Fruit fly (Drosophila melanogaster) whole organism, embryonic: Measurements from ENCODE around the gene Gr64f.

ENCODE experiments used
- Awh ChIP-seq: fragments of 200-800 bp; sonication (Bioruptor generic); IDR thresholded peaks from 2 replicates; pipeline ENCODE4, ENCODE4 v1.3.6; 2022; ENCODE audit warnings: missing biosample characterization, missing genetic modification characterization
- C15 ChIP-seq: fragments of 200-800 bp; sonication (Bioruptor generic); IDR thresholded peaks from 3 replicates; pipeline ENCODE4 v1.3.6; 2022; ENCODE audit warnings: missing biosample characterization, missing genetic modification characterization
- CG11504 ChIP-seq: fragments of 200-800 bp; sonication (Bioruptor generic); optimal IDR thresholded peaks from 3 replicates; lab custom pipeline; 2019; ENCODE audit warnings: missing biosample characterization, mild to moderate bottlenecking, missing genetic modification characterization, moderate library complexity
- CG12769 ChIP-seq: fragments of 200-800 bp; sonication (Bioruptor generic); optimal IDR thresholded peaks from 2 replicates; lab custom pipeline; 2019; ENCODE audit warnings: missing biosample characterization, mild to moderate bottlenecking, missing genetic modification characterization, moderate library complexity
- CG15479 ChIP-seq: fragments of 200-800 bp; sonication (Bioruptor generic); optimal IDR thresholded peaks from 3 replicates; lab custom pipeline; 2019; ENCODE audit warnings: missing biosample characterization, mild to moderate bottlenecking, missing genetic modification characterization, moderate library complexity
- CG1603 ChIP-seq: fragments of 200-800 bp; sonication (Bioruptor generic); optimal IDR thresholded peaks from 2 replicates; lab custom pipeline; 2019; ENCODE audit warnings: missing biosample characterization, mild to moderate bottlenecking, missing genetic modification characterization, moderate library complexity
- CG30431 ChIP-seq: fragments of 200-800 bp; sonication (Bioruptor generic); optimal IDR thresholded peaks from 2 replicates; lab custom pipeline; 2017; ENCODE audit warnings: missing biosample characterization, missing genetic modification characterization
- CG31365 ChIP-seq: fragments of 200-800 bp; sonication (Bioruptor generic); optimal IDR thresholded peaks from 2 replicates; lab custom pipeline; 2018; ENCODE audit warnings: missing biosample characterization, mild to moderate bottlenecking, missing genetic modification characterization
- CG3847 ChIP-seq: fragments of 200-800 bp; sonication (Bioruptor generic); IDR thresholded peaks from 2 replicates; pipeline ENCODE4 v1.3.6; 2022; ENCODE audit warnings: missing biosample characterization, missing genetic modification characterization
- CG7357 ChIP-seq: fragments of 200-800 bp; sonication (Bioruptor generic); IDR thresholded peaks from 3 replicates; pipeline ENCODE4 v1.3.6; 2022; ENCODE audit warnings: missing biosample characterization, missing genetic modification characterization
- CG8281 ChIP-seq: fragments of 200-800 bp; sonication (Bioruptor generic); optimal IDR thresholded peaks from 2 replicates; lab custom pipeline; 2018; ENCODE audit warnings: missing biosample characterization, mild to moderate bottlenecking, missing genetic modification characterization, moderate library complexity
- CTCF ChIP-seq: fragments of 200-800 bp; sonication (Bioruptor generic); optimal IDR thresholded peaks from 2 replicates; lab custom pipeline; 2017; ENCODE audit warnings: missing biosample characterization, mild to moderate bottlenecking, missing genetic modification characterization, moderate library complexity
- Chrac-16 ChIP-seq: fragments of 200-800 bp; sonication (Bioruptor generic); optimal IDR thresholded peaks from 3 replicates; lab custom pipeline; 2016; ENCODE audit warnings: missing biosample characterization, missing genetic modification characterization
- D ChIP-seq, 2 experiments: fragments of 200-800 bp in 1 of 2; fragments of >200 bp in 1 of 2; sonication (Bioruptor generic) in 1 of 2; optimal IDR thresholded peaks; 2 replicates in 1 of 2; 3 replicates in 1 of 2; lab custom pipeline; 2017; ENCODE audit warnings: mild to moderate bottlenecking in 1 of 2, missing biosample characterization in 1 of 2, missing genetic modification characterization in 1 of 2, missing genetic modification reagents in 1 of 2
- Fer3 ChIP-seq: fragments of 200-800 bp; sonication (Bioruptor generic); optimal IDR thresholded peaks from 2 replicates; lab custom pipeline; 2018; ENCODE audit warnings: missing biosample characterization, mild to moderate bottlenecking, missing genetic modification characterization, moderate library complexity
- Gsc ChIP-seq: fragments of 200-800 bp; sonication (Bioruptor generic); IDR thresholded peaks from 2 replicates; pipeline ENCODE4 v1.3.6; 2022; ENCODE audit warnings: missing biosample characterization, missing genetic modification characterization
- Hey ChIP-seq: fragments of 200-800 bp; sonication (Bioruptor generic); optimal IDR thresholded peaks from 3 replicates; lab custom pipeline; 2018; ENCODE audit warnings: missing biosample characterization, mild to moderate bottlenecking, missing genetic modification characterization
- Med ChIP-seq: fragments of 200-800 bp; sonication (Bioruptor generic); peaks from one replicate; lab custom pipeline; 2016; ENCODE audit warnings: missing biosample characterization, missing genetic modification characterization, mild to moderate bottlenecking, inconsistent platforms, moderate library complexity
- PHDP ChIP-seq: fragments of 200-800 bp; sonication (Bioruptor generic); optimal IDR thresholded peaks from 3 replicates; lab custom pipeline; 2018; ENCODE audit warnings: missing biosample characterization, mild to moderate bottlenecking, missing genetic modification characterization, moderate library complexity
- Poxn ChIP-seq: fragments of 200-800 bp; sonication (Bioruptor generic); IDR thresholded peaks from 2 replicates; pipeline ENCODE4 v1.3.6; 2022; ENCODE audit warnings: missing biosample characterization, missing genetic modification characterization
- Spps ChIP-seq: fragments of 200-800 bp; sonication (Bioruptor generic); optimal IDR thresholded peaks from 2 replicates; lab custom pipeline; 2018; ENCODE audit warnings: missing biosample characterization, mild to moderate bottlenecking, missing genetic modification characterization
- Stat92E ChIP-seq, 3 experiments: fragments of >200 bp in 2 of 3; fragments of 200-800 bp in 1 of 3; sonication (Bioruptor generic) in 1 of 3; optimal IDR thresholded peaks; 2 replicates each; lab custom pipeline; 2017 to 2019; ENCODE audit warnings: missing biosample characterization in 3 of 3, missing genetic modification characterization in 3 of 3, mild to moderate bottlenecking in 1 of 3, moderate library complexity in 1 of 3
- chm ChIP-seq: fragments of 200-800 bp; sonication (Bioruptor generic); IDR thresholded peaks from 2 replicates; pipeline ENCODE4 v1.3.6; 2022; ENCODE audit warnings: missing biosample characterization, missing genetic modification characterization
- dan ChIP-seq: fragments of 200-800 bp; sonication (Bioruptor generic); IDR thresholded peaks from 2 replicates; pipeline ENCODE4 v1.3.6; 2022; ENCODE audit warnings: missing biosample characterization, missing genetic modification characterization
- danr ChIP-seq: fragments of 200-800 bp; sonication (Bioruptor generic); IDR thresholded peaks from 2 replicates; pipeline ENCODE4 v1.3.6; 2022; ENCODE audit warnings: missing biosample characterization, missing genetic modification characterization
- dysf ChIP-seq: fragments of 200-800 bp; sonication (Bioruptor generic); IDR thresholded peaks from 3 replicates; pipeline ENCODE4 v1.3.6; 2022; ENCODE audit warnings: missing biosample characterization, missing genetic modification characterization
- grau ChIP-seq: fragments of 200-800 bp; optimal IDR thresholded peaks from 3 replicates; lab custom pipeline; 2019; ENCODE audit warnings: missing biosample characterization, mild to moderate bottlenecking, missing genetic modification characterization, moderate library complexity
- jigr1 ChIP-seq: fragments of 200-800 bp; sonication (Bioruptor generic); IDR thresholded peaks from 3 replicates; pipeline ENCODE4 v1.3.6; 2022; ENCODE audit warnings: missing biosample characterization, missing genetic modification characterization
- knrl ChIP-seq: fragments of 200-800 bp; sonication (Bioruptor generic); IDR thresholded peaks from 3 replicates; pipeline ENCODE4 v1.3.6; 2022; ENCODE audit warnings: missing biosample characterization, missing genetic modification characterization; ENCODE audit not compliant: partially characterized antibody
- lab ChIP-seq: fragments of 200-800 bp; sonication (Bioruptor generic); optimal IDR thresholded peaks from 3 replicates; lab custom pipeline; 2017; ENCODE audit warnings: missing biosample characterization, missing genetic modification characterization, mild to moderate bottlenecking, moderate library complexity, missing genetic modification reagents
- nom ChIP-seq: fragments of 200-800 bp; sonication (Bioruptor generic); optimal IDR thresholded peaks from 2 replicates; lab custom pipeline; 2017; ENCODE audit warnings: missing biosample characterization, missing genetic modification characterization, mild to moderate bottlenecking, moderate library complexity, missing genetic modification reagents
- prd ChIP-seq, 3 experiments: fragments of >200 bp in 2 of 3; fragments of 200-800 bp in 1 of 3; sonication (Bioruptor generic) in 1 of 3; optimal IDR thresholded peaks in 2 of 3; IDR thresholded peaks in 1 of 3; 2 replicates in 2 of 3; 3 replicates in 1 of 3; pipeline versions ENCODE4 v1.3.6 to Lab custom; 2017 to 2022; ENCODE audit warnings: missing biosample characterization in 1 of 3, missing genetic modification characterization in 1 of 3
- seq ChIP-seq: fragments of 200-800 bp; sonication (Bioruptor generic); IDR thresholded peaks from 2 replicates; pipeline ENCODE4 v1.3.6; 2022; ENCODE audit warnings: missing biosample characterization, missing genetic modification characterization
- shn ChIP-seq: fragments of 200-800 bp; sonication (Bioruptor generic); optimal IDR thresholded peaks from 3 replicates; lab custom pipeline; 2016; ENCODE audit warnings: missing biosample characterization, missing genetic modification characterization
- sisA ChIP-seq: fragments of 200-800 bp; sonication (Bioruptor generic); IDR thresholded peaks from 2 replicates; pipeline ENCODE4 v1.3.6; 2022; ENCODE audit warnings: missing biosample characterization, missing genetic modification characterization
- tap ChIP-seq: fragments of 200-800 bp; optimal IDR thresholded peaks from 3 replicates; lab custom pipeline; 2019; ENCODE audit warnings: missing biosample characterization, mild to moderate bottlenecking, missing genetic modification characterization, moderate library complexity
- tll ChIP-seq, 2 experiments: fragments of 200-800 bp in 1 of 2; fragments of >200 bp in 1 of 2; sonication (Bioruptor generic) in 1 of 2; optimal IDR thresholded peaks; 2 replicates each; lab custom pipeline; 2017 to 2019; ENCODE audit warnings: missing biosample characterization in 2 of 2, missing genetic modification characterization in 2 of 2, mild to moderate bottlenecking in 1 of 2, moderate library complexity in 1 of 2
- tna ChIP-seq: fragments of 200-800 bp; sonication (Bioruptor generic); IDR thresholded peaks from 2 replicates; pipeline ENCODE4 v1.3.6; 2022; ENCODE audit warnings: missing biosample characterization, missing genetic modification characterization; ENCODE audit not compliant: partially characterized antibody
- twi ChIP-seq: fragments of 200-800 bp; optimal IDR thresholded peaks from 2 replicates; lab custom pipeline; 2019; ENCODE audit warnings: missing biosample characterization, mild to moderate bottlenecking, missing genetic modification characterization, moderate library complexity
- unc-4 ChIP-seq: fragments of 200-800 bp; sonication (Bioruptor generic); IDR thresholded peaks from 2 replicates; pipeline ENCODE4 v1.3.6; 2022; ENCODE audit warnings: missing biosample characterization, missing genetic modification characterization; ENCODE audit not compliant: partially characterized antibody
- wor ChIP-seq: fragments of 200-800 bp; sonication (Bioruptor generic); IDR thresholded peaks from 2 replicates; pipeline ENCODE4 v1.3.6; 2022; ENCODE audit warnings: missing biosample characterization, missing genetic modification characterization

Gene Gr64f

dm6 chr3L:4070996-4071379 lies 35.4 kb downstream of the Gr64f start (continued):
- TF ChIP-seq wor (GFP tag; lab: Robert Waterston, UW) (peak; percentile 49; the same call in 1 of the 2 replicates), knrl (GFP tag; lab: Robert Waterston, UW) (no peak), Awh (GFP tag; lab: Robert Waterston, UW) (peak; percentile 68), CG30431 (GFP tag; lab: Kevin White, UChicago) (peak; percentile 57), prd (optimal IDR thresholded peaks at IDR 0.05; lab: Kevin White, UChicago) (no peak), prd (GFP tag; IDR thresholded peaks at IDR 0.05; lab: Robert Waterston, UW) (peak; percentile 66), Gsc (GFP tag; lab: Robert Waterston, UW) (peak; percentile 30; the same call in 1 of the 2 replicates), Chrac-16 (GFP tag; lab: Kevin White, UChicago) (peak; percentile 12), danr (GFP tag; lab: Robert Waterston, UW) (peak; percentile 47; the same call in 1 of the 2 replicates), D (optimal IDR thresholded peaks at IDR 0.05; lab: Kevin White, UChicago) (no peak), D (GFP tag; optimal IDR thresholded peaks at IDR 0.05; lab: Kevin White, UChicago) (no peak), unc-4 (no peak), dysf (GFP tag; lab: Robert Waterston, UW) (peak; percentile 78), CG11504 (tag; lab: Kevin White, UChicago) (peak; percentile 23), CTCF (GFP tag; lab: Kevin White, UChicago) (no peak), grau (tag; lab: Kevin White, UChicago) (peak; percentile 42), CG12769 (peak; percentile 89), shn (GFP tag; lab: Kevin White, UChicago) (peak; percentile 18), Fer3 (tag; lab: Kevin White, UChicago) (peak; percentile 81), tna (GFP tag; lab: Robert Waterston, UW) (no peak), dan (no peak), seq (GFP tag; lab: Robert Waterston, UW) (peak; percentile 57), Med (peak; percentile 90), tap (tag; lab: Kevin White, UChicago) (peak; percentile 57), CG15479 (GFP tag; lab: Kevin White, UChicago) (no peak), Hey (tag; lab: Kevin White, UChicago) (no peak), twi (tag; lab: Kevin White, UChicago) (no peak), CG3847 (no peak), C15 (no peak), Poxn (GFP tag; lab: Robert Waterston, UW) (peak; percentile 37; the same call in 1 of the 2 replicates), CG8281 (tag; lab: Kevin White, UChicago) (no peak), Spps (tag; lab: Kevin White, UChicago) (peak; percentile 4), sisA (GFP tag; lab: Robert Waterston, UW) (peak; percentile 82), tll (GFP tag; optimal IDR thresholded peaks at IDR 0.05; lab: Kevin White, UChicago) (no peak), nom (peak; percentile 45), lab (peak; percentile 55), CG7357 (GFP tag; lab: Robert Waterston, UW) (peak; percentile 49; the same call in 2 of the 3 replicates), chm (no peak; the same call in 1 of the 2 replicates), Stat92E (GFP tag; optimal IDR thresholded peaks at IDR 0.05; lab: Kevin White, UChicago) (no peak), jigr1 (GFP tag; lab: Robert Waterston, UW) (peak; percentile 51; the same call in 2 of the 3 replicates), CG1603 (tag; lab: Kevin White, UChicago) (peak; percentile 90), CG31365 (peak; percentile 7), PHDP (tag; lab: Kevin White, UChicago) (peak; percentile 69)
